Fruit fly (Drosophila melanogaster) S2 (cell line): Measurements from ENCODE around the gene mrva.

Source experiments
- CG8478 ChIP-seq: fragments of >200 bp; optimal IDR thresholded peaks from 2 replicates; lab custom pipeline; 2018
- CTCF ChIP-seq, 2 experiments: fragments of >200 bp; optimal IDR thresholded peaks; 2 replicates each; lab custom pipeline; 2018

DNA sequence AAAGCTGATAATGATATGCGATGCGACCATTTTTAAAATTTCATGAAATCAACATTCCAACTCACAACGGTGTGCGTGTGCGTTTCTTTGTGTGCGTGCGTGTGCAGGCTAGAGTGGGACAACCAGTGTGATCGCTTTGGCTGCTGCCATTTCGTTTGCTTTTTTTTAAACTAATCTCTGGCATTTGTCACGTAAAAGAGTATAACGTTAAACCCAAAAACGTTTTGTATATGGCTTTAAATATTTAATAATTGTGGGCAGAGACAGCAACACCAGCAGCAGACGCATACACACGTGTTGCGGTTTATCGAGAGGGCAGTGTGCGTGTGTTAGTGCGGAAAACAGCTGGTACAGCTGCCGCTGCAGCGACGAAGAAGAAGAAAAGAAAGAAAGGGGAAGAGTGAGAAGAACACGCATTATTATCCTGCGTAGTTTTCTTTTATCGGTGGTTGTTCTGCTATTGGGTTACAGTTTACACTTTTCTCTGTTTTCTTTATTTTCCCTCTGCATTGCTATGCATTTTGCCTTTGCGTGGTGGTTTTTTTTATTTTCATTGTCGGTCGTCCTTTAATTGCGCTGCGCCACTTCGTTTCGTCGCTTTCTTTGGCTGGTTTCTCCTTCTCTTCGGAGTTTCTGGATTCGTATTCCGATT is 41.7 kb upstream of the mrva start:
- TF ChIP-seq CTCF (optimal IDR thresholded peaks at IDR 0.05; lab: Kevin White, UChicago) (no peak), CG8478 (lab: Kevin White, UChicago) (no peak)
